Worm (Caenorhabditis elegans) whole organism, late embryonic: ENCODE results near the gene ZC373.3.

Experiments
- K09A11.1 ChIP-seq: sonication (generic microtip); optimal IDR thresholded peaks from 2 replicates; lab custom pipeline; 2017; ENCODE audit warnings: antibody characterized with exemption, mild to moderate bottlenecking, missing genetic modification characterization, missing compliant biosample characterization; ENCODE audit not compliant: insufficient read depth
- T23F11.4 ChIP-seq: fragments of 200-800 bp; sonication (Bioruptor generic); optimal IDR thresholded peaks from 2 replicates; lab custom pipeline; 2018; ENCODE audit warnings: mild to moderate bottlenecking, missing genetic modification characterization, missing compliant biosample characterization
- ama-1 ChIP-seq: fragments of 150-350 bp; optimal IDR thresholded peaks from 2 replicates; lab custom pipeline; 2014
- ceh-19 ChIP-seq: fragments of 200-800 bp; sonication (Bioruptor generic); optimal IDR thresholded peaks from 2 replicates; lab custom pipeline; 2018; ENCODE audit warnings: mild to moderate bottlenecking, missing genetic modification characterization, missing compliant biosample characterization
- ceh-22 ChIP-seq: sonication (generic microtip); optimal IDR thresholded peaks from 2 replicates; lab custom pipeline; 2017; ENCODE audit warnings: missing biosample characterization, missing genetic modification characterization
- dmd-4 ChIP-seq: sonication (generic microtip); optimal IDR thresholded peaks from 2 replicates; lab custom pipeline; 2016; ENCODE audit warnings: borderline replicate concordance, missing genetic modification characterization, missing compliant biosample characterization
- elt-2 ChIP-seq: sonication (generic microtip); optimal IDR thresholded peaks from 2 replicates; lab custom pipeline; 2016; ENCODE audit warnings: missing genetic modification reagents, missing genetic modification characterization, missing compliant biosample characterization
- ets-4 ChIP-seq: sonication (generic microtip); optimal IDR thresholded peaks from 2 replicates; lab custom pipeline; 2016; ENCODE audit warnings: missing genetic modification characterization, missing compliant biosample characterization
- fkh-6 ChIP-seq: sonication (generic microtip); optimal IDR thresholded peaks from 2 replicates; lab custom pipeline; 2016; ENCODE audit warnings: missing genetic modification characterization, missing compliant biosample characterization
- pat-9 ChIP-seq: fragments of 200-800 bp; sonication (Bioruptor generic); optimal IDR thresholded peaks from 2 replicates; lab custom pipeline; 2018; ENCODE audit warnings: mild to moderate bottlenecking, missing genetic modification characterization, moderate library complexity, missing compliant biosample characterization
- pha-2 ChIP-seq: sonication (generic microtip); optimal IDR thresholded peaks from 2 replicates; lab custom pipeline; 2017; ENCODE audit warnings: mild to moderate bottlenecking, missing genetic modification characterization, missing compliant biosample characterization
- unc-86 ChIP-seq: sonication (generic microtip); optimal IDR thresholded peaks from 2 replicates; lab custom pipeline; 2016; ENCODE audit warnings: missing genetic modification characterization, missing compliant biosample characterization

ce11 chrX:10074988-10075387, 14.7 kb downstream of the ZC373.3 start, which contains the start of gene dao-4:
- no peak for TF ChIP-seq unc-86 (tag; lab: Kevin White, UChicago)
- no peak for TF ChIP-seq fkh-6 (tag; lab: Kevin White, UChicago)
- TF ChIP-seq dmd-4 (tag; lab: Kevin White, UChicago): no peak
- no peak for TF ChIP-seq pat-9 (tag; lab: Kevin White, UChicago)
- TF ChIP-seq K09A11.1 (tag; lab: Kevin White, UChicago): no peak
- no peak for TF ChIP-seq ets-4 (tag; lab: Kevin White, UChicago)
- no peak for TF ChIP-seq ama-1 (lab: Kevin White, UChicago)
- TF ChIP-seq elt-2 (tag; lab: Kevin White, UChicago): no peak
- TF ChIP-seq pha-2: no peak
- no peak for TF ChIP-seq T23F11.4 (GFP tag; lab: Kevin White, UChicago)
- TF ChIP-seq ceh-19 (GFP tag; lab: Kevin White, UChicago): no peak
- TF ChIP-seq ceh-22 (tag; lab: Kevin White, UChicago): no peak
